Worm (Caenorhabditis elegans): Measurements from ENCODE around the gene dhs-11.
A peak's percentile ranks its signal among the peaks of the same experiment; 100 is the strongest.

Gene dhs-11

ce11 chrIII:10649219-10649618, 6.6 kb upstream of the dhs-11 start, which contains the start of gene emg-1:
Gene emg-1 (plus strand): TSS chrIII:10649519.
- TF ChIP-seq pqm-1 (tag; optimal IDR thresholded peaks at IDR 0.05): no peak
- no peak for TF ChIP-seq Y105C5A.15 (GFP tag; IDR thresholded peaks at IDR 0.05)
- no peak for TF ChIP-seq gei-8 (GFP tag; optimal IDR thresholded peaks at IDR 0.05)
- TF ChIP-seq spr-1 (tag; optimal IDR thresholded peaks at IDR 0.05): no peak
- TF ChIP-seq Y75B8A.6 (GFP tag; IDR thresholded peaks at IDR 0.05): no peak
- TF ChIP-seq ZK337.2 (GFP tag; IDR thresholded peaks at IDR 0.05): no peak
- no peak for TF ChIP-seq madf-5 (GFP tag; IDR thresholded peaks at IDR 0.05)
- no peak for TF ChIP-seq lin-39 (tag; optimal IDR thresholded peaks at IDR 0.05)
- no peak for TF ChIP-seq nhr-42 (GFP tag; IDR thresholded peaks at IDR 0.05)
- TF ChIP-seq ceh-20 (GFP tag; IDR thresholded peaks at IDR 0.05): no peak
- TF ChIP-seq arid-1 (GFP tag; conservative IDR thresholded peaks at IDR 0.05): no peak
- no peak for TF ChIP-seq ceh-82 (tag; optimal IDR thresholded peaks at IDR 0.05)
- TF ChIP-seq zip-2 (tag; optimal IDR thresholded peaks at IDR 0.05): no peak
- no peak for TF ChIP-seq ZK546.5 (tag; optimal IDR thresholded peaks at IDR 0.05)
- TF ChIP-seq attf-4 (tag; optimal IDR thresholded peaks at IDR 0.05): no peak

- TF ChIP-seq Y48G9A.11 (GFP tag; IDR thresholded peaks at IDR 0.05) (no peak), mes-2 (tag; optimal IDR thresholded peaks at IDR 0.05; ENCODE audit: poor library complexity, severe bottlenecking) (peak; percentile 37), daf-16 (GFP tag; optimal IDR thresholded peaks at IDR 0.05) (no peak), daf-16 (tag; optimal IDR thresholded peaks at IDR 0.05) (peak; percentile 16), lin-38 (GFP tag; IDR thresholded peaks at IDR 0.05) (peak; percentile 84), lsy-2 (tag; optimal IDR thresholded peaks at IDR 0.05) (peak in 1 of 2 experiments; percentile 16), rbr-2 (tag; optimal IDR thresholded peaks at IDR 0.05) (no peak)
These were observed 3.4 kb upstream of the dhs-11 start, which contains the start of gene orc-4 for ce11 chrIII:10646094-10646493. Gene orc-4 (plus strand): TSS chrIII:10646170.

ce11 chrIII:10638339-10639021, 4.2 kb downstream of the dhs-11 start, which contains the start of gene Y39A1A.27:
Gene Y39A1A.27 (plus strand): TSS chrIII:10638971.
- TF ChIP-seq lsy-2 (tag; optimal IDR thresholded peaks at IDR 0.05) (no peak), aha-1 (tag) (peak; percentile 18)

ce11 chrIII:10637933-10638332, 4.7 kb downstream of the dhs-11 start:
- TF ChIP-seq daf-19 (GFP tag; conservative IDR thresholded peaks at IDR 0.05): no peak
- no peak for TF ChIP-seq nhr-28 (tag; optimal IDR thresholded peaks at IDR 0.05)
- TF ChIP-seq ceh-62 (tag; optimal IDR thresholded peaks at IDR 0.05): no peak
- no peak for TF ChIP-seq gei-8 (GFP tag; optimal IDR thresholded peaks at IDR 0.05)
- TF ChIP-seq unc-62 (GFP tag; optimal IDR thresholded peaks at IDR 0.05 in 1 of 2): peak in 1 of 2 experiments; percentile 92
- TF ChIP-seq unc-62 (tag; optimal IDR thresholded peaks at IDR 0.05): no peak
- no peak for TF ChIP-seq nhr-76 (tag; optimal IDR thresholded peaks at IDR 0.05)
- TF ChIP-seq lin-1 (GFP tag; IDR thresholded peaks at IDR 0.05): no peak
- TF ChIP-seq zfp-3 (GFP tag; conservative IDR thresholded peaks at IDR 0.05): no peak
- no peak for TF ChIP-seq hlh-11 (tag; optimal IDR thresholded peaks at IDR 0.05)

ce11 chrIII:10636493-10637031, 6.1 kb downstream of the dhs-11 start:
- TF ChIP-seq zag-1 (tag; optimal IDR thresholded peaks at IDR 0.05): no peak
- TF ChIP-seq ceh-44 (GFP tag; IDR thresholded peaks at IDR 0.05): no peak
- TF ChIP-seq hif-1 (tag; optimal IDR thresholded peaks at IDR 0.05): peak in 1 of 2 experiments; percentile 12
- TF ChIP-seq egl-27 (tag; optimal IDR thresholded peaks at IDR 0.05): no peak
- TF ChIP-seq lin-13 (GFP tag; optimal IDR thresholded peaks at IDR 0.05): no peak
- peak; percentile 62 for TF ChIP-seq nhr-25 (tag; optimal IDR thresholded peaks at IDR 0.05; ENCODE audit: borderline replicate concordance, insufficient read depth)
- peak in 1 of 2 experiments; percentile 30 for TF ChIP-seq lsy-2 (tag; optimal IDR thresholded peaks at IDR 0.05)
- TF ChIP-seq nhr-41 (GFP tag; IDR thresholded peaks at IDR 0.05): no peak
- no peak for TF ChIP-seq lin-38 (GFP tag; IDR thresholded peaks at IDR 0.05)
- TF ChIP-seq pha-4 (GFP tag; IDR thresholded peaks at IDR 0.05): no peak; the same call in 1 of the 2 replicates
- peak; percentile 79 for TF ChIP-seq pha-4 (tag; optimal IDR thresholded peaks at IDR 0.05)
- peak; percentile 10 to 59 for TF ChIP-seq mdl-1 (tag; optimal IDR thresholded peaks at IDR 0.05)
- TF ChIP-seq R02D3.7 (tag; optimal IDR thresholded peaks at IDR 0.05): no peak
- peak; percentile 42 for TF ChIP-seq hlh-30 (tag; optimal IDR thresholded peaks at IDR 0.05; ENCODE audit: insufficient read depth)
- peak; percentile 43 for TF ChIP-seq nhr-28 (tag; optimal IDR thresholded peaks at IDR 0.05)
- TF ChIP-seq hlh-11 (tag; optimal IDR thresholded peaks at IDR 0.05): peak; percentile 36
